Worm (Caenorhabditis elegans) whole organism, mixed stage, embryonic: ENCODE data around the gene Y46G5A.14.

Source experiments
- M03D4.4 ChIP-seq: sonication (generic microtip); optimal IDR thresholded peaks from 2 replicates; lab custom pipeline; 2017; ENCODE audit warnings: mild to moderate bottlenecking, missing genetic modification characterization, missing compliant biosample characterization
- bed-3 ChIP-seq: fragments of 200-800 bp; sonication (Bioruptor generic); optimal IDR thresholded peaks from 3 replicates; lab custom pipeline; 2018; ENCODE audit warnings: mild to moderate bottlenecking, missing genetic modification characterization, moderate library complexity, missing compliant biosample characterization
- blmp-1 ChIP-seq: fragments of 150-350 bp; optimal IDR thresholded peaks from 2 replicates; lab custom pipeline; 2014; ENCODE audit warnings: missing biosample characterization, missing genetic modification characterization
- ceh-39 ChIP-seq: fragments of 150-350 bp; optimal IDR thresholded peaks from 2 replicates; lab custom pipeline; 2014; ENCODE audit warnings: missing biosample characterization, missing genetic modification characterization
- ceh-43 ChIP-seq: fragments of 200-800 bp; sonication (Bioruptor generic); optimal IDR thresholded peaks from 2 replicates; lab custom pipeline; 2018; ENCODE audit warnings: mild to moderate bottlenecking, missing genetic modification characterization, moderate library complexity, missing compliant biosample characterization
- ceh-83 ChIP-seq: fragments of 200-800 bp; sonication (Bioruptor generic); optimal IDR thresholded peaks from 2 replicates; lab custom pipeline; 2018; ENCODE audit warnings: mild to moderate bottlenecking, missing genetic modification characterization, missing compliant biosample characterization
- ces-1 ChIP-seq: fragments of 150-350 bp; optimal IDR thresholded peaks from 2 replicates; lab custom pipeline; 2014; ENCODE audit warnings: missing biosample characterization, missing genetic modification reagents, missing genetic modification characterization
- cnd-1 ChIP-seq: fragments of 200-800 bp; sonication (Bioruptor generic); optimal IDR thresholded peaks from 2 replicates; lab custom pipeline; 2018; ENCODE audit warnings: mild to moderate bottlenecking, missing genetic modification characterization, missing compliant biosample characterization
- drap-1 ChIP-seq: fragments of 200-800 bp; sonication (Bioruptor generic); optimal IDR thresholded peaks from 3 replicates; lab custom pipeline; 2018; ENCODE audit warnings: mild to moderate bottlenecking, missing genetic modification characterization, missing compliant biosample characterization
- elt-1 ChIP-seq: sonication (generic microtip); optimal IDR thresholded peaks from 2 replicates; lab custom pipeline; 2017; ENCODE audit warnings: missing genetic modification characterization, mild to moderate bottlenecking, missing compliant biosample characterization, antibody characterized with exemption, moderate library complexity, borderline replicate concordance; ENCODE audit not compliant: insufficient read depth
- flh-1 ChIP-seq: fragments of 200-800 bp; sonication (Bioruptor generic); optimal IDR thresholded peaks from 2 replicates; lab custom pipeline; 2018; ENCODE audit warnings: mild to moderate bottlenecking, missing genetic modification characterization, moderate library complexity, missing compliant biosample characterization
- ham-2 ChIP-seq: fragments of 200-800 bp; sonication (Bioruptor generic); optimal IDR thresholded peaks from 2 replicates; lab custom pipeline; 2018; ENCODE audit warnings: mild to moderate bottlenecking, missing genetic modification characterization, missing compliant biosample characterization
- hlh-1 ChIP-seq: fragments of 150-350 bp; optimal IDR thresholded peaks from 2 replicates; lab custom pipeline; 2014; ENCODE audit warnings: missing biosample characterization, missing genetic modification reagents, missing genetic modification characterization
- lin-13 ChIP-seq: fragments of 150-350 bp; optimal IDR thresholded peaks from 2 replicates; lab custom pipeline; 2014; ENCODE audit warnings: missing biosample characterization, missing genetic modification characterization
- lin-32 ChIP-seq: fragments of 200-800 bp; sonication (Bioruptor generic); optimal IDR thresholded peaks from 2 replicates; lab custom pipeline; 2018; ENCODE audit warnings: mild to moderate bottlenecking, missing genetic modification characterization, missing compliant biosample characterization
- lsy-2 ChIP-seq: fragments of 150-350 bp; optimal IDR thresholded peaks from 2 replicates; lab custom pipeline; 2014; ENCODE audit warnings: missing biosample characterization, missing genetic modification characterization
- mab-5 ChIP-seq: fragments of 150-350 bp; optimal IDR thresholded peaks from 2 replicates; lab custom pipeline; 2014; ENCODE audit warnings: missing biosample characterization, missing genetic modification characterization
- mep-1 ChIP-seq: fragments of 150-350 bp; optimal IDR thresholded peaks from 2 replicates; lab custom pipeline; 2017; ENCODE audit warnings: missing biosample characterization, missing genetic modification reagents, missing genetic modification characterization, inconsistent platforms
- mls-2 ChIP-seq: sonication (generic microtip); optimal IDR thresholded peaks from 2 replicates; lab custom pipeline; 2016; ENCODE audit warnings: mild to moderate bottlenecking, missing genetic modification characterization, moderate library complexity, missing compliant biosample characterization
- nhr-12 ChIP-seq: fragments of 150-350 bp; optimal IDR thresholded peaks from 2 replicates; lab custom pipeline; 2014; ENCODE audit warnings: missing biosample characterization, missing genetic modification characterization
- nhr-2 ChIP-seq: fragments of 150-350 bp; optimal IDR thresholded peaks from 2 replicates; lab custom pipeline; 2014; ENCODE audit warnings: missing biosample characterization, missing genetic modification characterization
- nhr-237 ChIP-seq: fragments of 150-350 bp; optimal IDR thresholded peaks from 2 replicates; lab custom pipeline; 2014; ENCODE audit warnings: missing biosample characterization, missing genetic modification characterization
- nhr-28 ChIP-seq: fragments of 150-350 bp; optimal IDR thresholded peaks from 2 replicates; lab custom pipeline; 2014; ENCODE audit warnings: missing biosample characterization, missing genetic modification characterization
- nhr-76 ChIP-seq: sonication (generic microtip); optimal IDR thresholded peaks from 2 replicates; lab custom pipeline; 2017; ENCODE audit warnings: missing biosample characterization, missing genetic modification characterization
- pha-4 ChIP-seq: fragments of 150-350 bp; optimal IDR thresholded peaks from 2 replicates; lab custom pipeline; 2018; ENCODE audit warnings: missing biosample characterization, missing genetic modification reagents, missing genetic modification characterization
- sem-2 ChIP-seq: fragments of 200-800 bp; sonication (Bioruptor generic); optimal IDR thresholded peaks from 2 replicates; lab custom pipeline; 2018; ENCODE audit warnings: mild to moderate bottlenecking, missing genetic modification characterization, missing compliant biosample characterization
- sptf-1 ChIP-seq: sonication (generic microtip); optimal IDR thresholded peaks from 2 replicates; lab custom pipeline; 2017; ENCODE audit warnings: mild to moderate bottlenecking, missing genetic modification characterization, moderate library complexity, missing compliant biosample characterization
- tbx-8 ChIP-seq: fragments of 200-800 bp; sonication (Bioruptor generic); optimal IDR thresholded peaks from 2 replicates; lab custom pipeline; 2018; ENCODE audit warnings: mild to moderate bottlenecking, missing genetic modification characterization, moderate library complexity, missing compliant biosample characterization
- unc-120 ChIP-seq: sonication (generic microtip); optimal IDR thresholded peaks from 2 replicates; lab custom pipeline; 2017; ENCODE audit warnings: missing genetic modification characterization, missing compliant biosample characterization; ENCODE audit not compliant: poor library complexity, severe bottlenecking
- unc-39 ChIP-seq: fragments of 150-350 bp; optimal IDR thresholded peaks from 2 replicates; lab custom pipeline; 2014; ENCODE audit warnings: missing biosample characterization, missing genetic modification characterization
- unc-62 ChIP-seq: fragments of 150-350 bp; optimal IDR thresholded peaks from 2 replicates; lab custom pipeline; 2014; ENCODE audit warnings: missing biosample characterization, missing genetic modification reagents, missing genetic modification characterization
- zip-8 ChIP-seq: fragments of 150-350 bp; optimal IDR thresholded peaks from 2 replicates; lab custom pipeline; 2014; ENCODE audit warnings: missing biosample characterization, missing genetic modification characterization
- ztf-11 ChIP-seq: fragments of 150-350 bp; optimal IDR thresholded peaks from 2 replicates; lab custom pipeline; 2014; ENCODE audit warnings: missing biosample characterization, missing genetic modification characterization

Y46G5A.14 gene

ce11 chrII:12774402-12774801 lies at the start of gene Y46G5A.14:
TSS of gene Y46G5A.14 (plus strand) at chrII:12774702.
- TF ChIP-seq ztf-11 (no peak), blmp-1 (tag; lab: Kevin White, UChicago) (no peak), lin-13 (no peak), nhr-76 (tag; lab: Kevin White, UChicago) (no peak), tbx-8 (GFP tag; lab: Kevin White, UChicago) (no peak), ceh-39 (tag; lab: Kevin White, UChicago) (no peak), flh-1 (GFP tag; lab: Kevin White, UChicago) (no peak), lin-32 (no peak)

ce11 chrII:12726704-12727103 lies 47.8 kb upstream of the Y46G5A.14 start:
- no peak for TF ChIP-seq zip-8
- TF ChIP-seq lin-32 = no peak
- TF ChIP-seq unc-120 (tag; lab: Kevin White, UChicago) = no peak
- no peak for TF ChIP-seq ces-1 (GFP tag; lab: Kevin White, UChicago)
- TF ChIP-seq nhr-2 (tag; lab: Kevin White, UChicago) = no peak
- no peak for TF ChIP-seq flh-1 (GFP tag; lab: Kevin White, UChicago)
- TF ChIP-seq unc-39 (tag; lab: Kevin White, UChicago) = no peak
- TF ChIP-seq M03D4.4 (tag; lab: Kevin White, UChicago) = no peak
- no peak for TF ChIP-seq lsy-2 (tag; lab: Kevin White, UChicago)

- TF ChIP-seq ceh-39 (tag; lab: Kevin White, UChicago) = no peak
These were observed 46.6 kb upstream of the Y46G5A.14 start for ce11 chrII:12727871-12728270.

- TF ChIP-seq ceh-83 (no peak), ceh-43 (GFP tag; lab: Kevin White, UChicago) (no peak), mls-2 (no peak), unc-39 (tag; lab: Kevin White, UChicago) (no peak), nhr-76 (tag; lab: Kevin White, UChicago) (no peak), ham-2 (no peak)
These were observed 45.9 kb upstream of the Y46G5A.14 start for ce11 chrII:12728608-12729007.

ce11 chrII:12729952-12730351 lies 44.5 kb upstream of the Y46G5A.14 start:
- no peak for TF ChIP-seq nhr-2 (tag; lab: Kevin White, UChicago)
- TF ChIP-seq mep-1 (tag; lab: Kevin White, UChicago) = no peak
- no peak for TF ChIP-seq nhr-237 (tag; lab: Kevin White, UChicago)
- TF ChIP-seq blmp-1 (tag; lab: Kevin White, UChicago) = no peak
- no peak for TF ChIP-seq nhr-12 (tag; lab: Kevin White, UChicago)
- TF ChIP-seq flh-1 (GFP tag; lab: Kevin White, UChicago) = no peak
- no peak for TF ChIP-seq mab-5 (tag; lab: Kevin White, UChicago)
- no peak for TF ChIP-seq ces-1 (GFP tag; lab: Kevin White, UChicago)
- no peak for TF ChIP-seq ceh-43 (GFP tag; lab: Kevin White, UChicago)
- no peak for TF ChIP-seq ceh-83
- TF ChIP-seq ztf-11 = no peak
- no peak for TF ChIP-seq sem-2 (GFP tag; lab: Kevin White, UChicago)

- TF ChIP-seq ceh-39 (tag; lab: Kevin White, UChicago) (no peak), mep-1 (tag; lab: Kevin White, UChicago) (no peak), hlh-1 (no peak), drap-1 (GFP tag; lab: Kevin White, UChicago) (no peak), unc-62 (GFP tag; lab: Kevin White, UChicago) (no peak), sptf-1 (tag; lab: Kevin White, UChicago) (no peak), sem-2 (GFP tag; lab: Kevin White, UChicago) (no peak), lsy-2 (tag; lab: Kevin White, UChicago) (no peak), pha-4 (no peak), M03D4.4 (tag; lab: Kevin White, UChicago) (no peak), cnd-1 (tag; lab: Kevin White, UChicago) (no peak), elt-1 (tag; lab: Kevin White, UChicago) (no peak), lin-13 (no peak), tbx-8 (GFP tag; lab: Kevin White, UChicago) (no peak), unc-39 (tag; lab: Kevin White, UChicago) (no peak), bed-3 (GFP tag; lab: Kevin White, UChicago) (no peak), ces-1 (GFP tag; lab: Kevin White, UChicago) (no peak), nhr-237 (tag; lab: Kevin White, UChicago) (no peak), nhr-28 (tag; lab: Kevin White, UChicago) (no peak)
These were observed 37.9 kb upstream of the Y46G5A.14 start, which contains the start of gene snrp-200 for ce11 chrII:12736579-12736978. TSS of gene snrp-200 (minus strand) at chrII:12736910.
